1 fruit fly cellular context compared by ENCODE assay signal in genomic region chr3L:3409626-3410301, dm6.
TF ChIP-seq lines count a peak whose summit lies in the region.

No protein-coding gene starts in this region.

TF ChIP-seq in whole organism, embryonic, 481 proteins besides CTCF, POLR2A, EP300 and RAD21 (continued from another document):
- TF ChIP-seq gem (tag; optimal IDR thresholded peaks at IDR 0.05; lab: Kevin White, UChicago): peak; percentile 84
- TF ChIP-seq Elba2 (GFP tag; optimal IDR thresholded peaks at IDR 0.05; lab: Kevin White, UChicago): no peak
- peak; percentile 63 for TF ChIP-seq ac (GFP tag; optimal IDR thresholded peaks at IDR 0.05; lab: Kevin White, UChicago)
- TF ChIP-seq Sry-β (GFP tag; optimal IDR thresholded peaks at IDR 0.05; lab: Kevin White, UChicago): peak; percentile 62
- TF ChIP-seq CG2889 (GFP tag; IDR thresholded peaks at IDR 0.05; lab: Robert Waterston, UW): no peak
- peak; percentile 3 for TF ChIP-seq Med (GFP tag; lab: Kevin White, UChicago)
- peak; percentile 73 for TF ChIP-seq crol (GFP tag; IDR thresholded peaks at IDR 0.05; lab: Robert Waterston, UW)
- no peak for TF ChIP-seq inv (GFP tag; IDR thresholded peaks at IDR 0.05; lab: Robert Waterston, UW; ENCODE audit: partially characterized antibody)
- no peak for TF ChIP-seq CG9932 (GFP tag; IDR thresholded peaks at IDR 0.05; lab: Robert Waterston, UW)
- no peak for TF ChIP-seq esg (GFP tag; conservative IDR thresholded peaks at IDR 0.05; lab: Robert Waterston, UW)
- TF ChIP-seq pros (GFP tag; optimal IDR thresholded peaks at IDR 0.05; lab: Kevin White, UChicago): peak; percentile 67
- TF ChIP-seq zen (tag; optimal IDR thresholded peaks at IDR 0.05; lab: Kevin White, UChicago): peak; percentile 62
- 0 out of 2 replicates have a peak, but pooled peaks have one; percentile 12 for TF ChIP-seq Scr (GFP tag; IDR thresholded peaks at IDR 0.05; lab: Robert Waterston, UW; ENCODE audit: partially characterized antibody)
- no peak for TF ChIP-seq CG3726 (GFP tag; IDR thresholded peaks at IDR 0.05; lab: Robert Waterston, UW)
- TF ChIP-seq D19B (GFP tag; optimal IDR thresholded peaks at IDR 0.05; lab: Kevin White, UChicago): no peak
- TF ChIP-seq nmo (GFP tag; optimal IDR thresholded peaks at IDR 0.05; lab: Kevin White, UChicago): no peak
- no peak for TF ChIP-seq gcm2 (GFP tag; optimal IDR thresholded peaks at IDR 0.05; lab: Kevin White, UChicago)
- peak; percentile 35 for TF ChIP-seq CG7745 (tag; optimal IDR thresholded peaks at IDR 0.05; lab: Kevin White, UChicago)
- TF ChIP-seq CG15514 (GFP tag; optimal IDR thresholded peaks at IDR 0.05; lab: Kevin White, UChicago): peak; percentile 70
- TF ChIP-seq pho (GFP tag; optimal IDR thresholded peaks at IDR 0.05; lab: Kevin White, UChicago): no peak
- no peak for TF ChIP-seq phol (tag; optimal IDR thresholded peaks at IDR 0.05; lab: Kevin White, UChicago)
